Fruit fly (Drosophila melanogaster): ENCODE results near the gene sgg.

DNA sequence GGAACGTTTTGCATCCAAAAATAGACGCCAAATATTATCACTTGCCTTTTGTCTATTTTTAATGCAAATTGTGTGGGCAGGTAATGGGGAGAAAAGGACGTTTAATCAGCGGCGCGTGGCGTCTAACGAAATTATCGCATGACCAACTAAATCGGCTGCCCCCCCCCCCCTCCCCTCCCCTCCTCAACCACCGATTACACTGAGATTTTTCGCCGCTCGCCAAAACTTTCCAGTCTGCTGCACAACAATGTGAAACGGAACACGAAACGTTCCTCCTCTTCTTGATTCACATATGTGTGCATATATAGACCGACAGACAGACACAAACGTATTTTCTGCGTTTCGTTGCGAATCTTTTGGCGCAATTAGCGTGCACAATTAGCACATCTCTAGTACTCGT lies 17.4 kb downstream of the sgg start:
- TF ChIP-seq EcR (GFP tag; optimal IDR thresholded peaks at IDR 0.05) (no peak), pan (optimal IDR thresholded peaks at IDR 0.05) (no peak), CG8478 (optimal IDR thresholded peaks at IDR 0.05) (no peak), Dll (optimal IDR thresholded peaks at IDR 0.05) (no peak), usp (GFP tag; optimal IDR thresholded peaks at IDR 0.05) (no peak)

Data from whole organism.